Worm (Caenorhabditis elegans) whole organism, young adult: ENCODE results near the gene mtq-2.

ENCODE experiments used
- F33H1.4 ChIP-seq: fragments of 200-800 bp; sonication (Bioruptor generic); IDR thresholded peaks from 2 replicates; pipeline ENCODE4 v1.3.6; 2022; ENCODE audit warnings: missing genetic modification reagents, missing genetic modification characterization, missing compliant biosample characterization
- ama-1 ChIP-seq, 3 experiments: fragments of 150-350 bp in 1 of 3; sonication (generic microtip) in 2 of 3; optimal IDR thresholded peaks; 2 replicates each; lab custom pipeline; 2014 to 2018; ENCODE audit warnings: missing biosample characterization in 2 of 3, missing genetic modification characterization in 2 of 3, missing genetic modification reagents in 2 of 3
- ceh-100 ChIP-seq: fragments of 200-800 bp; sonication (Bioruptor generic); IDR thresholded peaks from 2 replicates; pipeline ENCODE4 v1.3.6; 2022; ENCODE audit warnings: missing genetic modification reagents, missing genetic modification characterization, missing compliant biosample characterization
- egl-44 ChIP-seq: fragments of 200-800 bp; sonication (Bioruptor generic); IDR thresholded peaks from 2 replicates; pipeline ENCODE4 v1.3.6; 2022; ENCODE audit warnings: missing genetic modification reagents, missing genetic modification characterization, missing compliant biosample characterization
- lsl-1 ChIP-seq: fragments of 200-800 bp; sonication (Bioruptor generic); optimal IDR thresholded peaks from 2 replicates; lab custom pipeline; 2018; ENCODE audit warnings: mild to moderate bottlenecking, missing genetic modification characterization, moderate library complexity, missing compliant biosample characterization
- nhr-120 ChIP-seq: fragments of 200-800 bp; sonication (Bioruptor generic); IDR thresholded peaks from 2 replicates; pipeline ENCODE4 v1.3.6; 2022; ENCODE audit warnings: missing genetic modification characterization, missing compliant biosample characterization
- pbrm-1 ChIP-seq: fragments of 200-800 bp; sonication (Bioruptor generic); IDR thresholded peaks from 2 replicates; pipeline ENCODE4 v1.3.6; 2022; ENCODE audit warnings: missing genetic modification reagents, missing genetic modification characterization, missing compliant biosample characterization
- sea-2 ChIP-seq: fragments of 200-800 bp; sonication (Bioruptor generic); IDR thresholded peaks from 2 replicates; pipeline ENCODE4 v1.3.6; 2022; ENCODE audit warnings: missing genetic modification characterization, missing compliant biosample characterization
- snpc-1.3 ChIP-seq: sonication (generic microtip); optimal IDR thresholded peaks from 2 replicates; lab custom pipeline; 2017; ENCODE audit warnings: missing genetic modification characterization, mild to moderate bottlenecking, missing compliant biosample characterization, antibody characterized with exemption, moderate library complexity, missing genotype, missing genetic modification reagents; ENCODE audit not compliant: insufficient read depth
- unc-62 ChIP-seq: fragments of 150-350 bp; optimal IDR thresholded peaks from 2 replicates; lab custom pipeline; 2014; ENCODE audit warnings: missing biosample characterization, missing genetic modification reagents, missing genetic modification characterization

DNA sequence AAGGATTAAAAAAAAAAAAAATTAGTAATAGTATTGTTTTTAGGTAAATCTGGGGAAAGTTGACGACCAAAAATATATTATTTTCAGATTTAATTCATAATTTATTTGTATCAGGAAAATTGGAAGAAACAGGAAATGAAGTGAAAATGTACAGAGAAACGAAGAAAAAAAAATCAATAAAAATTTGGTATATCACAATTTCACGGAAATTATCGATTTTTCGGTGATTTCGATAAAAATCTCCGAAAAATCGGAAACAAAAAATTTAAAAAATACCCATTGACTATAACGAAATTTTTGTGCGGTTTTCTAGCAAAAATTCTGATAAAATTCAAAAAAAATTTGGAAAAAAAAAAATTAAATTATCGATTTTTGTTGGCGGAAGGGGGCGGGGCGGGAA, 3.0 kb upstream of the mtq-2 start:
- TF ChIP-seq unc-62 (GFP tag; lab: Kevin White, UChicago): no peak
- no peak for TF ChIP-seq ama-1 (optimal IDR thresholded peaks at IDR 0.05; lab: Kevin White, UChicago)
- TF ChIP-seq ama-1 (GFP tag; optimal IDR thresholded peaks at IDR 0.05; lab: Kevin White, UChicago): no peak
- no peak for TF ChIP-seq egl-44 (GFP tag; lab: Robert Waterston, UW)
- TF ChIP-seq lsl-1 (GFP tag; lab: Kevin White, UChicago): no peak
- TF ChIP-seq snpc-1.3 (tag; lab: Kevin White, UChicago): no peak
- TF ChIP-seq ceh-100 (GFP tag; lab: Robert Waterston, UW): no peak
- no peak for TF ChIP-seq F33H1.4 (GFP tag; lab: Robert Waterston, UW)
- no peak for TF ChIP-seq sea-2 (GFP tag; lab: Robert Waterston, UW)
- no peak for TF ChIP-seq pbrm-1 (GFP tag; lab: Robert Waterston, UW)
- TF ChIP-seq nhr-120: no peak
